Worm (Caenorhabditis elegans): ENCODE results near the gene inx-5.

ce11 chrX:8286740-8287299 lies 15.4 kb downstream of the inx-5 start, which contains the start of gene sec-16A.2:
- TF ChIP-seq daf-12 (tag; optimal IDR thresholded peaks at IDR 0.05) (no peak), skn-1 (tag; optimal IDR thresholded peaks at IDR 0.05) (no peak), lin-29 (GFP tag; IDR thresholded peaks at IDR 0.05) (no peak), pqm-1 (tag; optimal IDR thresholded peaks at IDR 0.05) (peak; percentile 37), nhr-76 (tag; optimal IDR thresholded peaks at IDR 0.05) (no peak), zip-11 (GFP tag; IDR thresholded peaks at IDR 0.05) (no peak)
